Worm (Caenorhabditis elegans): ENCODE results near the gene F54D5.7.
A peak's percentile ranks its signal among the peaks of the same experiment; 100 is the strongest.

DNA sequence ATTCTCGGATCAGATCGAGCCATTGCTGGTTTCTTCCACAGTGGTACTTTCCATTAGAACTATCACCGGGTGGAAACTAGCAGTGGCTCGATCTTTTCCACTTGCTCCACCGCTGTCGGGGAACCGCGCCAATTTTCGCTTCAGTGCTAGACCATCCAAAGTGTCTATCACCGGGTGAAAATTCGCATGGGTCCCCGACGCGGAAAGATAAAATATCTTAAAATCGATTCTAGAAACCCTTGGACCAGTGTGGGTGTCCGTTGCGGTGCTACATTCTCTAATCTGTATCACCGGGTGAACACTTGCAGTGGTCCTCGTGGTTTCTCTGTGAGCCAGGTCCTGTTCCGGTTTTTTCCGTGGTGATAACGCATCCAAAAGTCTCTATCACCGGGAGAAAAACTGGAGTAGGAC, 9.7 kb upstream of the F54D5.7 start:
- peak; percentile 96 for TF ChIP-seq ama-1 (optimal IDR thresholded peaks at IDR 0.05)
- TF ChIP-seq lim-6 (tag; optimal IDR thresholded peaks at IDR 0.05): no peak
- TF ChIP-seq rnt-1 (tag; optimal IDR thresholded peaks at IDR 0.05): no peak
- no peak for TF ChIP-seq C08G9.2 (tag; optimal IDR thresholded peaks at IDR 0.05)
- no peak for TF ChIP-seq pqm-1 (tag; optimal IDR thresholded peaks at IDR 0.05)
- TF ChIP-seq nfya-1 (tag; optimal IDR thresholded peaks at IDR 0.05): no peak
- no peak for TF ChIP-seq ceh-14 (tag; optimal IDR thresholded peaks at IDR 0.05)
